Worm (Caenorhabditis elegans) whole organism, L2 larva: ENCODE data around the gene T03E6.8.

Source experiments
- F13H6.1 ChIP-seq: sonication (generic microtip); optimal IDR thresholded peaks from 2 replicates; lab custom pipeline; 2016; ENCODE audit warnings: missing genetic modification characterization, missing compliant biosample characterization
- R02D3.7 ChIP-seq: fragments of 150-350 bp; optimal IDR thresholded peaks from 2 replicates; lab custom pipeline; 2014; ENCODE audit warnings: missing biosample characterization, missing genetic modification characterization
- Y55F3AM.14 ChIP-seq: fragments of 200-800 bp; sonication (Bioruptor generic); optimal IDR thresholded peaks from 2 replicates; lab custom pipeline; 2018; ENCODE audit warnings: mild to moderate bottlenecking, missing genetic modification characterization, missing compliant biosample characterization
- ZK546.5 ChIP-seq: sonication (generic microtip); optimal IDR thresholded peaks from 2 replicates; lab custom pipeline; 2017; ENCODE audit warnings: missing biosample characterization, missing genetic modification characterization
- aly-2 ChIP-seq: fragments of 150-350 bp; optimal IDR thresholded peaks from 2 replicates; lab custom pipeline; 2014; ENCODE audit warnings: missing biosample characterization, missing genetic modification characterization
- ama-1 ChIP-seq: fragments of 150-350 bp; optimal IDR thresholded peaks from 2 replicates; lab custom pipeline; 2018; ENCODE audit warnings: inconsistent platforms
- ceh-16 ChIP-seq: fragments of 150-350 bp; optimal IDR thresholded peaks from 2 replicates; lab custom pipeline; 2014; ENCODE audit warnings: missing biosample characterization, missing genetic modification characterization
- crh-2 ChIP-seq: sonication (generic microtip); optimal IDR thresholded peaks from 2 replicates; lab custom pipeline; 2017; ENCODE audit warnings: missing biosample characterization, missing genetic modification characterization
- egl-27 ChIP-seq: sonication (generic microtip); optimal IDR thresholded peaks from 3 replicates; lab custom pipeline; 2017; ENCODE audit warnings: missing biosample characterization, missing genetic modification reagents, missing genetic modification characterization
- elt-3 ChIP-seq: sonication (generic microtip); optimal IDR thresholded peaks from 2 replicates; lab custom pipeline; 2017; ENCODE audit warnings: missing biosample characterization, missing genetic modification characterization
- fos-1 ChIP-seq: fragments of 150-350 bp; optimal IDR thresholded peaks from 2 replicates; lab custom pipeline; 2014; ENCODE audit warnings: missing biosample characterization, missing genetic modification characterization
- gmeb-1 ChIP-seq: fragments of 150-350 bp; optimal IDR thresholded peaks from 2 replicates; lab custom pipeline; 2014; ENCODE audit warnings: missing biosample characterization, missing genetic modification characterization
- lin-11 ChIP-seq: fragments of 150-350 bp; sonication (generic microtip); optimal IDR thresholded peaks from 2 replicates; lab custom pipeline; 2014; ENCODE audit warnings: missing biosample characterization, missing genetic modification characterization, inconsistent platforms, mixed read lengths
- lin-13 ChIP-seq: fragments of 150-350 bp; optimal IDR thresholded peaks from 2 replicates; lab custom pipeline; 2014; ENCODE audit warnings: missing biosample characterization, missing genetic modification reagents, missing genetic modification characterization
- lsy-2 ChIP-seq, 2 experiments: fragments of 150-350 bp in 1 of 2; sonication (generic microtip) in 1 of 2; optimal IDR thresholded peaks; 2 replicates each; lab custom pipeline; 2014 to 2017; ENCODE audit warnings: missing biosample characterization in 2 of 2, missing genetic modification characterization in 2 of 2
- mab-5 ChIP-seq: fragments of 150-350 bp; optimal IDR thresholded peaks from 2 replicates; lab custom pipeline; 2014; ENCODE audit warnings: missing biosample characterization, missing genetic modification characterization
- mbf-1 ChIP-seq: sonication (generic microtip); optimal IDR thresholded peaks from 2 replicates; lab custom pipeline; 2017; ENCODE audit warnings: missing biosample characterization, missing genetic modification characterization
- nhr-10 ChIP-seq: sonication (generic microtip); optimal IDR thresholded peaks from 2 replicates; lab custom pipeline; 2017; ENCODE audit warnings: missing biosample characterization, missing genetic modification characterization
- nhr-12 ChIP-seq: fragments of 150-350 bp; optimal IDR thresholded peaks from 2 replicates; lab custom pipeline; 2014; ENCODE audit warnings: missing biosample characterization, missing genetic modification characterization
- nhr-129 ChIP-seq: fragments of 150-350 bp; optimal IDR thresholded peaks from 2 replicates; lab custom pipeline; 2014; ENCODE audit warnings: missing biosample characterization, missing genetic modification characterization
- nhr-21 ChIP-seq: fragments of 150-350 bp; optimal IDR thresholded peaks from 2 replicates; lab custom pipeline; 2014; ENCODE audit warnings: missing biosample characterization, missing genetic modification characterization
- nhr-23 ChIP-seq: fragments of 150-350 bp; optimal IDR thresholded peaks from 2 replicates; lab custom pipeline; 2014; ENCODE audit warnings: missing biosample characterization, missing genetic modification reagents, missing genetic modification characterization
- nhr-237 ChIP-seq: fragments of 150-350 bp; optimal IDR thresholded peaks from 2 replicates; lab custom pipeline; 2014; ENCODE audit warnings: missing biosample characterization, missing genetic modification characterization
- nhr-25 ChIP-seq: fragments of 150-350 bp; sonication (generic microtip); optimal IDR thresholded peaks from 3 replicates; lab custom pipeline; 2014; ENCODE audit warnings: missing biosample characterization, missing genetic modification characterization
- nhr-6 ChIP-seq: fragments of 150-350 bp; optimal IDR thresholded peaks from 2 replicates; lab custom pipeline; 2014; ENCODE audit warnings: missing biosample characterization, missing genetic modification characterization
- peb-1 ChIP-seq: fragments of 150-350 bp; optimal IDR thresholded peaks from 2 replicates; lab custom pipeline; 2014; ENCODE audit warnings: missing biosample characterization, missing genetic modification characterization
- sem-4 ChIP-seq: fragments of 150-350 bp; optimal IDR thresholded peaks from 2 replicates; lab custom pipeline; 2014; ENCODE audit warnings: missing biosample characterization, missing genetic modification reagents, missing genetic modification characterization
- snpc-4 ChIP-seq: fragments of 150-350 bp; optimal IDR thresholded peaks from 2 replicates; lab custom pipeline; 2014; ENCODE audit warnings: missing biosample characterization, missing genetic modification characterization
- unc-55 ChIP-seq: fragments of 150-350 bp; sonication (generic microtip); optimal IDR thresholded peaks from 3 replicates; lab custom pipeline; 2014; ENCODE audit warnings: missing biosample characterization, missing genetic modification reagents, missing genetic modification characterization
- unc-62 ChIP-seq: fragments of 150-350 bp; optimal IDR thresholded peaks from 2 replicates; lab custom pipeline; 2014; ENCODE audit warnings: missing biosample characterization, missing genetic modification reagents, missing genetic modification characterization
- zag-1 ChIP-seq: fragments of 150-350 bp; optimal IDR thresholded peaks from 2 replicates; lab custom pipeline; 2014; ENCODE audit warnings: missing biosample characterization, missing genetic modification characterization
- ztf-1 ChIP-seq: fragments of 200-800 bp; sonication (Bioruptor generic); conservative IDR thresholded peaks from 2 replicates; pipeline ENCODE4 v1.3.6; 2022; ENCODE audit warnings: missing genetic modification characterization, missing compliant biosample characterization
- ztf-4 ChIP-seq: fragments of 150-350 bp; optimal IDR thresholded peaks from 2 replicates; lab custom pipeline; 2014; ENCODE audit warnings: missing biosample characterization, missing genetic modification characterization

The T03E6.8 gene

DNA sequence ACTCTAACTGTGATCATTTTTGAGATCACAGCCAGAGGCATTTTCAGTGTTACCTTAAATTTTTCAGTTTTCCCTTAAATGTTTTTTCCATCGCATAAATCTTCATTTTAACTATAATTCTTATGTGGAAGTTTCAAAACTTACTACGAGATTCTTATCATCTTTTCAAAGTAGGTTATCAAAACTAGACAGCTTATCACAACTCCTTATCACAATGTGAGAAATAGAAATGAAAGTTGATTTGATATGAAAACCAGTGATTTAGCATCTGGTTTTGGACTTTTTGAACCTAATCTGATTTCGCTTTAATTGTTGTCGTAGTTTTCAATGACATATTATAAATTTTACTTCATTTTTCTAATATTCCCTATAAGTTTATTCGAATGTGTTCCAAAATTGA, 32.9 kb upstream of the T03E6.8 start, which contains the start of gene mltn-11:
mltn-11 (plus strand) TSS at position 276 of the 400 bp plus-strand sequence.
- TF ChIP-seq gmeb-1, result no peak
- TF ChIP-seq unc-62, result no peak
- TF ChIP-seq nhr-12, result no peak
- no peak for TF ChIP-seq nhr-237 (tag; lab: Kevin White, UChicago)
- no peak for TF ChIP-seq unc-55 (GFP tag; lab: Kevin White, UChicago)
- TF ChIP-seq nhr-6 (tag; lab: Kevin White, UChicago), result no peak

DNA sequence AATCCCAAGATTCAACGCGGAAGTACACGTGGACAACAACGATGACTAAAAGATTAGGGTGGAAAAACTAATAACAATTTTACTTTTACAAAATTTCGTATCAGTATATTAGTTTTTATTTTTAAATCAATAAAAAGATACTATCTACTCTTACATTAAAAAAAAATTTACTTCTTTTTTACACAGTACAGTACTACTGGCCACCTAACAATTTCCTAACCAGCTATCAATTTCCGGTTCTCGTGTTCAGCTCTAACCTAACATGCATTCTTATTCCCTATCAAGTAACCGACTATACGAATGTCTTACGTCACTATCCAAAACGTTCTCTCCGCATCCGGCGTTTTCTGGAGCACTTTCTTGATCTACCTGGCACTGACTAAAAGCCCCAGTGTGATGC, 26.6 kb upstream of the T03E6.8 start, which contains the start of gene srd-21:
srd-21 (plus strand) TSS at position 301 of the 400 bp plus-strand sequence.
- TF ChIP-seq sem-4 (tag; lab: Kevin White, UChicago), result no peak
- no peak for TF ChIP-seq nhr-10 (tag; lab: Kevin White, UChicago)
- no peak for TF ChIP-seq mbf-1
- TF ChIP-seq lin-11 (tag; lab: Kevin White, UChicago), result no peak
- no peak for TF ChIP-seq ama-1 (lab: Kevin White, UChicago)
- no peak for TF ChIP-seq ZK546.5 (tag; lab: Kevin White, UChicago)
- TF ChIP-seq aly-2, result no peak
- TF ChIP-seq, all 48 proteins: peak for 0

DNA sequence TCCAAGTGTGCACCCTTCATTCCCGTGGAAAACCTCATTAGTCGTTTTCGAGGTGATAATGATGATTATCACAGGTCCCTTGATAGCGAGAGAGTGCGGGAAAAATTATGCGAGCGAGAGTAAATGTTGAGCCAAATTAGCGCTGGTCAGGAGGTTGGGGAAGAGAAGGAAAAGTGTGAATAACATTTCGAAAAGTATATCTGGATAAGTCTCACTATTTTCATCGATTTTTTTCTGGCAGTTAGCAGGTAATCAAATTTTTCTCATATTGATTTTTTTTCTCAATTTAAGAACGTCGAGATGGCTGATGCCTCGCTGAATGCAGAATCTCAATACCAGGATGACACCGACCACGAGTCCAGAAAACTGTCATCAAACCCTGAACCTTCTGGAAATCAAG, 26.0 kb upstream of the T03E6.8 start, which contains the start of gene W06G6.2:
W06G6.2 (plus strand) TSS at position 301 of the 400 bp plus-strand sequence.
- TF ChIP-seq snpc-4 (tag; lab: Kevin White, UChicago) (no peak), ztf-1 (no peak), gmeb-1 (no peak), crh-2 (no peak), peb-1 (tag; lab: Kevin White, UChicago) (no peak), egl-27 (tag; lab: Kevin White, UChicago) (no peak), mab-5 (tag; lab: Kevin White, UChicago) (no peak), ceh-16 (tag; lab: Kevin White, UChicago) (no peak), nhr-129 (tag; lab: Kevin White, UChicago) (no peak), lsy-2 (tag; optimal IDR thresholded peaks at IDR 0.05; lab: Kevin White, UChicago) (no peak), nhr-25 (tag; lab: Kevin White, UChicago) (no peak), elt-3 (tag; lab: Kevin White, UChicago) (no peak), F13H6.1 (tag; lab: Kevin White, UChicago) (no peak), Y55F3AM.14 (GFP tag; lab: Kevin White, UChicago) (no peak)

ce11 chrV:16627962-16628361, 25.0 kb upstream of the T03E6.8 start, which contains the start of gene oac-53:
oac-53 (minus strand) TSS chrV:16627970.
- TF ChIP-seq nhr-23 (tag; lab: Kevin White, UChicago), result no peak
- TF ChIP-seq gmeb-1, result no peak
- TF ChIP-seq fos-1 (tag; lab: Kevin White, UChicago), result peak; percentile 69

DNA sequence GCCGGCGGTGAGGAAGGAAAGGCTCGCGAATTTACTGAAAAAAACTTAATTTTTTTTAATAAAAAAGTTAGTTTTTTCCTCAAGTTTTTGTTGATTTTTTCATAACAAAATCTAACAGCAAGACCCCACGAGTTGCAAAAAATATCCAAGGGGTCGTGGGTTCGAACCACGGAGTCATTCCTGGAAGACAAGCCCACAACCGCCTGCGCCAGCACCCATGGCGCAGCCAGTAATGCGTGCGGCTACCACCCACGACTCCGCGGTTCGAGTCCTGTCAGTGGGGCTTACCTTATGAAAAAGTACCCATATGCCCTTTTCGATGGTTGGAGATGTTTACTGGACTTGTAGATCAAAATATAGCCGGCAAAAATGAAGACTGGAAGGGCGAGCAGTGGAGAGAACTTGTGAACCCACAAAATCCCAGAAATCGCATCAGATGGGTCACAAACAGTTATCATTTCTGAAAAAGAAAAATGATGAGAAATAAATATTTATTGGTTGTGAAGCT, 19.8 kb upstream of the T03E6.8 start, which contains the start of gene Y70C5A.2:
Y70C5A.2 (minus strand) TSS at position 458 of the 508 bp plus-strand sequence.
- TF ChIP-seq ama-1 (lab: Kevin White, UChicago), result no peak
- TF ChIP-seq egl-27 (tag; lab: Kevin White, UChicago), result no peak
- no peak for TF ChIP-seq unc-55 (GFP tag; lab: Kevin White, UChicago)
- TF ChIP-seq F13H6.1 (tag; lab: Kevin White, UChicago), result no peak
- no peak for TF ChIP-seq nhr-12
- TF ChIP-seq snpc-4 (tag; lab: Kevin White, UChicago), result no peak
- TF ChIP-seq nhr-23 (tag; lab: Kevin White, UChicago), result no peak
- no peak for TF ChIP-seq fos-1 (tag; lab: Kevin White, UChicago)
- no peak for TF ChIP-seq ztf-1
- no peak for TF ChIP-seq lin-13 (GFP tag; lab: Kevin White, UChicago)
- no peak for TF ChIP-seq aly-2
- TF ChIP-seq peb-1 (tag; lab: Kevin White, UChicago), result no peak
- no peak for TF ChIP-seq nhr-21
- TF ChIP-seq Y55F3AM.14 (GFP tag; lab: Kevin White, UChicago), result no peak
- no peak for TF ChIP-seq ztf-4
- no peak for TF ChIP-seq R02D3.7 (tag; lab: Kevin White, UChicago)
- TF ChIP-seq zag-1 (tag; lab: Kevin White, UChicago), result no peak
- TF ChIP-seq, all 48 proteins: peak for 0
